Worm (Caenorhabditis elegans): ENCODE results near the gene D1025.1.

DNA sequence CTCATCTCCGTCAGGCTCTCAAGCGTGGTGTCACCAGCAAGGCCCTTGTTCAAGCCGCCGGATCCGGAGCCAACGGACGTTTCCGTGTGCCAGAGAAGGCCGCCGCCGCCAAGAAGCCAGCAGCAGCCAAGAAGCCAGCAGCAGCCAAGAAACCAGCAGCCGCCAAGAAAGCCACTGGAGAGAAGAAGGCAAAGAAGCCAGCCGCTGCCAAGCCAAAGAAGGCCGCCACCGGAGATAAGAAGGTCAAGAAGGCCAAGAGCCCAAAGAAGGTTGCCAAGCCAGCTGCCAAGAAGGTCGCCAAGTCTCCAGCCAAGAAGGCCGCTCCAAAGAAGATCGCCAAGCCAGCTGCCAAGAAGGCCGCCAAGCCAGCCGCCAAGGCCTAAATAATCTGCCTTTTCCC, 30.1 kb upstream of the D1025.1 start:
- TF ChIP-seq pqm-1 (tag; optimal IDR thresholded peaks at IDR 0.05): no peak
- no peak for TF ChIP-seq hlh-30 (tag; optimal IDR thresholded peaks at IDR 0.05; ENCODE audit: insufficient read depth)
- no peak for TF ChIP-seq dpl-1 (GFP tag; optimal IDR thresholded peaks at IDR 0.05)
- no peak for TF ChIP-seq egl-27 (tag; optimal IDR thresholded peaks at IDR 0.05)
- TF ChIP-seq dve-1 (tag; optimal IDR thresholded peaks at IDR 0.05; ENCODE audit: insufficient read depth): no peak
- no peak for TF ChIP-seq mdl-1 (tag; optimal IDR thresholded peaks at IDR 0.05)
- TF ChIP-seq F49E8.2 (tag; optimal IDR thresholded peaks at IDR 0.05; ENCODE audit: borderline replicate concordance): no peak
- TF ChIP-seq T20F7.1 (GFP tag; optimal IDR thresholded peaks at IDR 0.05): no peak

Data from whole organism, L4 larva.